Fruit fly (Drosophila melanogaster) whole organism, prepupa: Measurements from ENCODE around the gene CG14829.

Experiments
- CG10631 ChIP-seq: fragments of 200-800 bp; sonication (Bioruptor generic); optimal IDR thresholded peaks from 2 replicates; lab custom pipeline; 2016; ENCODE audit warnings: missing biosample characterization, missing genetic modification characterization
- CG11762 ChIP-seq: fragments of 200-800 bp; sonication (Bioruptor generic); optimal IDR thresholded peaks from 3 replicates; lab custom pipeline; 2016; ENCODE audit warnings: missing biosample characterization, missing genetic modification characterization; ENCODE audit not compliant: insufficient read depth
- CG11902 ChIP-seq: fragments of 200-800 bp; sonication (Bioruptor generic); optimal IDR thresholded peaks from 3 replicates; lab custom pipeline; 2016; ENCODE audit warnings: missing biosample characterization, missing genetic modification characterization
- CG15336 ChIP-seq: fragments of 200-800 bp; sonication (Bioruptor generic); IDR thresholded peaks from 2 replicates; pipeline ENCODE4 v1.3.6; 2022; ENCODE audit warnings: missing biosample characterization, missing genetic modification characterization
- CG16779 ChIP-seq: fragments of 200-800 bp; sonication (Bioruptor generic); optimal IDR thresholded peaks from 3 replicates; lab custom pipeline; 2017; ENCODE audit warnings: missing biosample characterization, mild to moderate bottlenecking, missing genetic modification characterization
- CG3032 ChIP-seq: fragments of 200-800 bp; optimal IDR thresholded peaks from 2 replicates; lab custom pipeline; 2019; ENCODE audit warnings: missing biosample characterization, mild to moderate bottlenecking, missing genetic modification characterization, moderate library complexity
- CG32006 ChIP-seq: fragments of 200-800 bp; sonication (Bioruptor generic); optimal IDR thresholded peaks from 3 replicates; lab custom pipeline; 2017; ENCODE audit warnings: missing biosample characterization, mild to moderate bottlenecking, missing genetic modification characterization
- CG34406 ChIP-seq: fragments of 200-800 bp; sonication (Bioruptor generic); optimal IDR thresholded peaks from 3 replicates; lab custom pipeline; 2016; ENCODE audit warnings: missing biosample characterization, missing genetic modification characterization
- CG3919 ChIP-seq: fragments of 200-800 bp; sonication (Bioruptor generic); optimal IDR thresholded peaks from 3 replicates; lab custom pipeline; 2016; ENCODE audit warnings: missing biosample characterization, missing genetic modification characterization
- CG4318 ChIP-seq: fragments of 200-800 bp; sonication (Bioruptor generic); optimal IDR thresholded peaks from 3 replicates; lab custom pipeline; 2017; ENCODE audit warnings: missing biosample characterization, mild to moderate bottlenecking, missing genetic modification characterization
- CG6163 ChIP-seq: fragments of 200-800 bp; sonication (Bioruptor generic); IDR thresholded peaks from 3 replicates; pipeline ENCODE4 v1.3.6; 2022; ENCODE audit warnings: missing biosample characterization, missing genetic modification characterization
- CG6276 ChIP-seq: fragments of 200-800 bp; sonication (Bioruptor generic); optimal IDR thresholded peaks from 2 replicates; lab custom pipeline; 2017; ENCODE audit warnings: missing biosample characterization, mild to moderate bottlenecking, missing genetic modification characterization
- CG7368 ChIP-seq: fragments of 200-800 bp; sonication (Bioruptor generic); optimal IDR thresholded peaks from 3 replicates; lab custom pipeline; 2016; ENCODE audit warnings: missing biosample characterization, missing genetic modification characterization
- CG8119 ChIP-seq: fragments of 200-800 bp; sonication (Bioruptor generic); IDR thresholded peaks from 3 replicates; pipeline ENCODE4 v1.3.6; 2022; ENCODE audit warnings: missing biosample characterization, missing genetic modification characterization
- CG8319 ChIP-seq: fragments of 200-800 bp; sonication (Bioruptor generic); optimal IDR thresholded peaks from 3 replicates; lab custom pipeline; 2016; ENCODE audit warnings: missing biosample characterization, missing genetic modification characterization
- CG9139 ChIP-seq: fragments of 200-800 bp; sonication (Bioruptor generic); optimal IDR thresholded peaks from 3 replicates; lab custom pipeline; 2017; ENCODE audit warnings: missing biosample characterization, mild to moderate bottlenecking, missing genetic modification characterization
- Eip75B ChIP-seq: fragments of 200-800 bp; sonication (Bioruptor generic); optimal IDR thresholded peaks from 3 replicates; lab custom pipeline; 2016; ENCODE audit warnings: missing biosample characterization, missing genetic modification characterization
- Eip78C ChIP-seq: fragments of 200-800 bp; sonication (Bioruptor generic); peaks from one replicate; lab custom pipeline; 2016; ENCODE audit warnings: missing biosample characterization, missing genetic modification characterization
- Eip93F ChIP-seq: fragments of 200-800 bp; sonication (Bioruptor generic); optimal IDR thresholded peaks from 2 replicates; lab custom pipeline; 2016; ENCODE audit warnings: missing biosample characterization, mild to moderate bottlenecking, missing genetic modification characterization
- Ets21C ChIP-seq: fragments of 200-800 bp; sonication (Bioruptor generic); optimal IDR thresholded peaks from 3 replicates; lab custom pipeline; 2016; ENCODE audit warnings: missing biosample characterization, missing genetic modification characterization
- Ets96B ChIP-seq: fragments of 200-800 bp; optimal IDR thresholded peaks from 2 replicates; lab custom pipeline; 2019; ENCODE audit warnings: missing biosample characterization, mild to moderate bottlenecking, missing genetic modification characterization, moderate library complexity
- Gug ChIP-seq: fragments of 200-800 bp; sonication (Bioruptor generic); IDR thresholded peaks from 2 replicates; pipeline ENCODE4 v1.3.6; 2022; ENCODE audit warnings: missing biosample characterization, missing genetic modification characterization
- Hr38 ChIP-seq: sonication (Bioruptor generic); optimal IDR thresholded peaks from 2 replicates; lab custom pipeline; 2016; ENCODE audit warnings: missing biosample characterization, missing genetic modification characterization
- Hr39 ChIP-seq: fragments of 200-800 bp; sonication (Bioruptor generic); optimal IDR thresholded peaks from 2 replicates; lab custom pipeline; 2016; ENCODE audit warnings: missing biosample characterization, missing genetic modification characterization
- Hr4 ChIP-seq: fragments of 200-800 bp; sonication (Bioruptor generic); optimal IDR thresholded peaks from 3 replicates; lab custom pipeline; 2016; ENCODE audit warnings: missing biosample characterization, missing genetic modification characterization
- Lpt ChIP-seq: fragments of 200-800 bp; sonication (Bioruptor generic); optimal IDR thresholded peaks from 3 replicates; lab custom pipeline; 2016; ENCODE audit warnings: missing biosample characterization, missing genetic modification characterization
- Met ChIP-seq: fragments of 200-800 bp; sonication (Bioruptor generic); optimal IDR thresholded peaks from 3 replicates; lab custom pipeline; 2016; ENCODE audit warnings: missing biosample characterization, missing genetic modification characterization
- OdsH ChIP-seq: fragments of 200-800 bp; sonication (Bioruptor generic); optimal IDR thresholded peaks from 3 replicates; lab custom pipeline; 2016; ENCODE audit warnings: missing biosample characterization, missing genetic modification characterization
- Smox ChIP-seq: fragments of 200-800 bp; sonication (Bioruptor generic); optimal IDR thresholded peaks from 3 replicates; lab custom pipeline; 2016; ENCODE audit warnings: missing biosample characterization, missing genetic modification characterization
- Sox102F ChIP-seq: fragments of 200-800 bp; sonication (Bioruptor generic); optimal IDR thresholded peaks from 2 replicates; lab custom pipeline; 2016; ENCODE audit warnings: missing biosample characterization, mild to moderate bottlenecking, missing genetic modification characterization
- Sox14 ChIP-seq: fragments of 200-800 bp; sonication (Bioruptor generic); optimal IDR thresholded peaks from 3 replicates; lab custom pipeline; 2016; ENCODE audit warnings: missing biosample characterization, missing genetic modification characterization
- achi ChIP-seq: fragments of 200-800 bp; sonication (Bioruptor generic); optimal IDR thresholded peaks from 3 replicates; lab custom pipeline; 2016; ENCODE audit warnings: missing biosample characterization, missing genetic modification characterization
- cyc ChIP-seq: fragments of 200-800 bp; sonication (Bioruptor generic); optimal IDR thresholded peaks from 3 replicates; lab custom pipeline; 2016; ENCODE audit warnings: missing biosample characterization, missing genetic modification characterization
- eg ChIP-seq: fragments of 200-800 bp; sonication (Bioruptor generic); IDR thresholded peaks from 3 replicates; pipeline ENCODE4 v1.3.6; 2022; ENCODE audit warnings: missing biosample characterization, missing genetic modification characterization
- esn ChIP-seq: fragments of 200-800 bp; sonication (Bioruptor generic); optimal IDR thresholded peaks from 2 replicates; lab custom pipeline; 2016; ENCODE audit warnings: missing biosample characterization, mild to moderate bottlenecking, missing genetic modification characterization, moderate library complexity
- fd59A ChIP-seq: fragments of 200-800 bp; sonication (Bioruptor generic); optimal IDR thresholded peaks from 2 replicates; lab custom pipeline; 2017; ENCODE audit warnings: missing biosample characterization, mild to moderate bottlenecking, missing genetic modification characterization, missing genetic modification reagents
- fkh ChIP-seq: fragments of 200-800 bp; sonication (Bioruptor generic); optimal IDR thresholded peaks from 3 replicates; lab custom pipeline; 2017; ENCODE audit warnings: missing biosample characterization, mild to moderate bottlenecking, missing genetic modification characterization, moderate library complexity
- lz ChIP-seq: fragments of 200-800 bp; sonication (Bioruptor generic); optimal IDR thresholded peaks from 3 replicates; lab custom pipeline; 2016; ENCODE audit warnings: missing biosample characterization, missing genetic modification characterization
- net ChIP-seq: fragments of 200-800 bp; sonication (Bioruptor generic); optimal IDR thresholded peaks from 3 replicates; lab custom pipeline; 2016; ENCODE audit warnings: missing biosample characterization, missing genetic modification characterization
- pdm3 ChIP-seq: fragments of 200-800 bp; sonication (Bioruptor generic); optimal IDR thresholded peaks from 3 replicates; lab custom pipeline; 2016; ENCODE audit warnings: missing biosample characterization, missing genetic modification characterization
- salr ChIP-seq, 2 experiments: fragments of 200-800 bp; sonication (Bioruptor generic); optimal IDR thresholded peaks; 3 replicates each; lab custom pipeline; 2016 to 2018; ENCODE audit warnings: missing biosample characterization in 2 of 2, missing genetic modification characterization in 2 of 2, mild to moderate bottlenecking in 1 of 2
- spab ChIP-seq: fragments of 200-800 bp; sonication (Bioruptor generic); optimal IDR thresholded peaks from 2 replicates; lab custom pipeline; 2017; ENCODE audit warnings: missing biosample characterization, mild to moderate bottlenecking, missing genetic modification characterization, missing genetic modification reagents
- ss ChIP-seq, 2 experiments: fragments of 200-800 bp; sonication (Bioruptor generic); optimal IDR thresholded peaks; 2 replicates in 1 of 2; 3 replicates in 1 of 2; lab custom pipeline; 2017 to 2018; ENCODE audit warnings: mild to moderate bottlenecking in 2 of 2, missing biosample characterization in 2 of 2, missing genetic modification characterization in 2 of 2, moderate library complexity in 1 of 2
- topi ChIP-seq: fragments of 200-800 bp; sonication (Bioruptor generic); optimal IDR thresholded peaks from 3 replicates; lab custom pipeline; 2016; ENCODE audit warnings: missing biosample characterization, missing genetic modification characterization
- vri ChIP-seq: fragments of 200-800 bp; sonication (Bioruptor generic); optimal IDR thresholded peaks from 3 replicates; lab custom pipeline; 2016; ENCODE audit warnings: missing biosample characterization, mild to moderate bottlenecking, missing genetic modification characterization

Gene CG14829

dm6 chr3L:7250469-7250868 is 12.5 kb upstream of the CG14829 start, which contains the start of gene MED4 (continued):
- TF ChIP-seq net (GFP tag; lab: Kevin White, UChicago) (peak; percentile 80), CG16779 (tag; lab: Kevin White, UChicago) (no peak), Hr38 (GFP tag; lab: Kevin White, UChicago) (no peak), CG7368 (GFP tag; lab: Kevin White, UChicago) (peak; percentile 75), CG11762 (GFP tag; lab: Kevin White, UChicago) (peak; percentile 68), Eip78C (GFP tag; lab: Kevin White, UChicago) (peak; percentile 89), fkh (GFP tag; lab: Kevin White, UChicago) (peak; percentile 78), fd59A (GFP tag; lab: Kevin White, UChicago) (peak; percentile 42), ss (GFP tag; optimal IDR thresholded peaks at IDR 0.05; lab: Kevin White, UChicago) (peak in 1 of 2 experiments; percentile 51), OdsH (peak; percentile 75), CG4318 (GFP tag; lab: Kevin White, UChicago) (no peak), Sox102F (GFP tag; lab: Kevin White, UChicago) (no peak), salr (GFP tag; optimal IDR thresholded peaks at IDR 0.05; lab: Kevin White, UChicago) (peak in 1 of 2 experiments; percentile 51), lz (peak; percentile 83), CG6163 (peak; percentile 83), CG6276 (GFP tag; lab: Kevin White, UChicago) (no peak), CG9139 (GFP tag; lab: Kevin White, UChicago) (no peak), CG8119 (GFP tag; lab: Robert Waterston, UW) (peak; percentile 78; the same call in 2 of the 3 replicates), cyc (GFP tag; lab: Kevin White, UChicago) (peak; percentile 82), CG32006 (peak; percentile 73), CG8319 (GFP tag; lab: Kevin White, UChicago) (no peak), Ets21C (GFP tag; lab: Kevin White, UChicago) (peak; percentile 68), Met (peak; percentile 77), CG3032 (tag; lab: Kevin White, UChicago) (peak; percentile 73), vri (GFP tag; lab: Kevin White, UChicago) (no peak), CG10631 (GFP tag; lab: Kevin White, UChicago) (peak; percentile 76), Eip93F (GFP tag; lab: Kevin White, UChicago) (no peak), CG11902 (GFP tag; lab: Kevin White, UChicago) (peak; percentile 60), spab (GFP tag; lab: Kevin White, UChicago) (no peak), CG34406 (GFP tag; lab: Kevin White, UChicago) (peak; percentile 65), Gug (GFP tag; lab: Robert Waterston, UW) (peak; percentile 63)
- TF ChIP-seq, all 60 proteins: peak for 46

dm6 chr3L:7249167-7249566 is 11.2 kb upstream of the CG14829 start, which contains the start of gene Cdc27:
Gene Cdc27, minus strand, starts transcription at chr3L:7249340.
- TF ChIP-seq CG4318 (GFP tag; lab: Kevin White, UChicago) (no peak), Eip78C (GFP tag; lab: Kevin White, UChicago) (peak; percentile 70), OdsH (peak; percentile 9), Sox14 (peak; percentile 44), Lpt (no peak), vri (GFP tag; lab: Kevin White, UChicago) (no peak), eg (GFP tag; lab: Robert Waterston, UW) (no peak), Smox (GFP tag; lab: Kevin White, UChicago) (peak; percentile 4), CG6163 (peak; percentile 50; the same call in 1 of the 3 replicates), Ets96B (tag; lab: Kevin White, UChicago) (peak; percentile 14), pdm3 (GFP tag; lab: Kevin White, UChicago) (peak; percentile 12), CG8119 (GFP tag; lab: Robert Waterston, UW) (peak; percentile 20; the same call in 1 of the 3 replicates), CG6276 (GFP tag; lab: Kevin White, UChicago) (no peak), lz (peak; percentile 28), CG3919 (GFP tag; lab: Kevin White, UChicago) (peak; percentile 12), esn (GFP tag; lab: Kevin White, UChicago) (peak; percentile 39), fkh (GFP tag; lab: Kevin White, UChicago) (peak; percentile 15), Hr4 (GFP tag; lab: Kevin White, UChicago) (peak; percentile 34), topi (GFP tag; lab: Kevin White, UChicago) (peak; percentile 8), achi (GFP tag; lab: Kevin White, UChicago) (peak; percentile 66), Hr39 (peak; percentile 21), CG3032 (tag; lab: Kevin White, UChicago) (peak; percentile 41), Eip75B (peak; percentile 29), CG15336 (GFP tag; lab: Robert Waterston, UW) (0 out of 2 replicates have a peak, but pooled peaks have one; percentile 12), Met (peak; percentile 4), CG16779 (tag; lab: Kevin White, UChicago) (no peak), CG10631 (GFP tag; lab: Kevin White, UChicago) (peak; percentile 24), cyc (GFP tag; lab: Kevin White, UChicago) (peak; percentile 29)
